Worm (Caenorhabditis elegans) whole organism, L3 larva: ENCODE data around the gene F35F10.1.

Experiments used
- R02D3.7 ChIP-seq: fragments of 150-350 bp; optimal IDR thresholded peaks from 2 replicates; lab custom pipeline; 2014; ENCODE audit warnings: missing biosample characterization, missing genetic modification characterization
- ZK546.5 ChIP-seq: sonication (generic microtip); optimal IDR thresholded peaks from 2 replicates; lab custom pipeline; 2017; ENCODE audit warnings: missing biosample characterization, missing genetic modification characterization
- aly-2 ChIP-seq: fragments of 150-350 bp; optimal IDR thresholded peaks from 2 replicates; lab custom pipeline; 2014; ENCODE audit warnings: missing biosample characterization, missing genetic modification characterization
- ama-1 ChIP-seq: fragments of 150-350 bp; optimal IDR thresholded peaks from 2 replicates; lab custom pipeline; 2018
- ceh-28 ChIP-seq: fragments of 150-350 bp; optimal IDR thresholded peaks from 2 replicates; lab custom pipeline; 2014; ENCODE audit warnings: missing biosample characterization, missing genetic modification reagents, missing genetic modification characterization
- ceh-82 ChIP-seq: fragments of 150-350 bp; optimal IDR thresholded peaks from 2 replicates; lab custom pipeline; 2014; ENCODE audit warnings: missing biosample characterization, missing genetic modification characterization
- ceh-9 ChIP-seq: sonication (generic microtip); optimal IDR thresholded peaks from 2 replicates; lab custom pipeline; 2018; ENCODE audit warnings: missing biosample characterization, missing genetic modification characterization
- daf-12 ChIP-seq: fragments of 150-350 bp; optimal IDR thresholded peaks from 2 replicates; lab custom pipeline; 2014; ENCODE audit warnings: missing biosample characterization, missing genetic modification reagents, missing genetic modification characterization
- egl-27 ChIP-seq: sonication (generic microtip); optimal IDR thresholded peaks from 4 replicates; lab custom pipeline; 2017; ENCODE audit warnings: missing biosample characterization, missing genetic modification reagents, missing genetic modification characterization
- egl-5 ChIP-seq: fragments of 150-350 bp; optimal IDR thresholded peaks from 2 replicates; lab custom pipeline; 2017; ENCODE audit warnings: missing biosample characterization, missing genetic modification reagents, missing genetic modification characterization, inconsistent platforms
- elt-1 ChIP-seq: fragments of 150-350 bp; optimal IDR thresholded peaks from 2 replicates; lab custom pipeline; 2014; ENCODE audit warnings: missing biosample characterization, missing genetic modification characterization
- elt-2 ChIP-seq: sonication (generic microtip); optimal IDR thresholded peaks from 2 replicates; lab custom pipeline; 2016; ENCODE audit warnings: missing genetic modification reagents, mild to moderate bottlenecking, missing genetic modification characterization, missing compliant biosample characterization
- elt-3 ChIP-seq, 3 experiments: fragments of 150-350 bp in 1 of 3; sonication (generic microtip) in 2 of 3; optimal IDR thresholded peaks; 2 replicates in 2 of 3; 4 replicates in 1 of 3; lab custom pipeline; 2014 to 2017; ENCODE audit warnings: missing biosample characterization in 3 of 3, missing genetic modification characterization in 3 of 3
- eor-1 ChIP-seq, 2 experiments: fragments of 150-350 bp; optimal IDR thresholded peaks; 2 replicates each; lab custom pipeline; 2014 to 2018; ENCODE audit warnings: missing biosample characterization in 2 of 2, missing genetic modification characterization in 2 of 2
- fkh-10 ChIP-seq: sonication (generic microtip); optimal IDR thresholded peaks from 2 replicates; lab custom pipeline; 2017; ENCODE audit warnings: missing biosample characterization, missing genetic modification reagents, missing genetic modification characterization
- fkh-2 ChIP-seq: fragments of 150-350 bp; optimal IDR thresholded peaks from 2 replicates; lab custom pipeline; 2014; ENCODE audit warnings: missing biosample characterization, missing genetic modification reagents, missing genetic modification characterization
- fos-1 ChIP-seq: fragments of 150-350 bp; optimal IDR thresholded peaks from 2 replicates; lab custom pipeline; 2014; ENCODE audit warnings: missing biosample characterization, missing genetic modification characterization
- hmg-11 ChIP-seq: sonication (generic microtip); optimal IDR thresholded peaks from 2 replicates; lab custom pipeline; 2016; ENCODE audit warnings: missing genetic modification characterization, missing compliant biosample characterization
- jun-1 ChIP-seq: fragments of 150-350 bp; optimal IDR thresholded peaks from 2 replicates; lab custom pipeline; 2014; ENCODE audit warnings: missing biosample characterization, missing genetic modification reagents, missing genetic modification characterization
- lin-15B ChIP-seq: fragments of 150-350 bp; optimal IDR thresholded peaks from 2 replicates; lab custom pipeline; 2014; ENCODE audit warnings: missing biosample characterization, missing genetic modification characterization
- lin-39 ChIP-seq: fragments of 150-350 bp; optimal IDR thresholded peaks from 2 replicates; lab custom pipeline; 2018; ENCODE audit warnings: missing biosample characterization, missing genetic modification reagents, missing genetic modification characterization
- lsy-12 ChIP-seq: sonication (generic microtip); optimal IDR thresholded peaks from 2 replicates; lab custom pipeline; 2016; ENCODE audit warnings: mild to moderate bottlenecking, missing genetic modification characterization, missing compliant biosample characterization
- mdl-1 ChIP-seq: fragments of 150-350 bp; optimal IDR thresholded peaks from 2 replicates; lab custom pipeline; 2014; ENCODE audit warnings: missing biosample characterization, missing genetic modification characterization
- mml-1 ChIP-seq: fragments of 150-350 bp; sonication (generic microtip); optimal IDR thresholded peaks from 3 replicates; lab custom pipeline; 2014; ENCODE audit warnings: missing biosample characterization, missing genetic modification characterization
- nfya-1 ChIP-seq: sonication (generic microtip); optimal IDR thresholded peaks from 2 replicates; lab custom pipeline; 2017; ENCODE audit warnings: missing genetic modification characterization, mild to moderate bottlenecking, missing compliant biosample characterization, antibody characterized with exemption, moderate library complexity; ENCODE audit not compliant: insufficient read depth
- nhr-11 ChIP-seq: fragments of 150-350 bp; optimal IDR thresholded peaks from 2 replicates; lab custom pipeline; 2014; ENCODE audit warnings: missing biosample characterization, missing genetic modification characterization
- nhr-23 ChIP-seq: fragments of 150-350 bp; optimal IDR thresholded peaks from 2 replicates; lab custom pipeline; 2014; ENCODE audit warnings: missing biosample characterization, missing genetic modification reagents, missing genetic modification characterization
- nhr-25 ChIP-seq: sonication (generic microtip); optimal IDR thresholded peaks from 2 replicates; lab custom pipeline; 2017; ENCODE audit warnings: missing biosample characterization, missing genetic modification characterization
- nhr-43 ChIP-seq: sonication (generic microtip); optimal IDR thresholded peaks from 2 replicates; lab custom pipeline; 2016; ENCODE audit warnings: mild to moderate bottlenecking, missing genetic modification characterization, missing compliant biosample characterization; ENCODE audit not compliant: poor library complexity, severe bottlenecking
- nhr-76 ChIP-seq: fragments of 150-350 bp; sonication (generic microtip); optimal IDR thresholded peaks from 5 replicates; lab custom pipeline; 2014; ENCODE audit warnings: missing biosample characterization, missing genetic modification characterization
- nhr-77 ChIP-seq: fragments of 150-350 bp; optimal IDR thresholded peaks from 2 replicates; lab custom pipeline; 2014; ENCODE audit warnings: missing biosample characterization, missing genetic modification characterization
- pha-4 ChIP-seq: fragments of 150-350 bp; optimal IDR thresholded peaks from 2 replicates; lab custom pipeline; 2014; ENCODE audit warnings: missing biosample characterization, missing genetic modification reagents, missing genetic modification characterization
- pqm-1 ChIP-seq: fragments of 150-350 bp; optimal IDR thresholded peaks from 2 replicates; lab custom pipeline; 2017; ENCODE audit warnings: missing biosample characterization, missing genetic modification characterization, inconsistent platforms
- sea-2 ChIP-seq: fragments of 150-350 bp; sonication (generic microtip); optimal IDR thresholded peaks from 4 replicates; lab custom pipeline; 2014; ENCODE audit warnings: missing biosample characterization, missing genetic modification reagents, missing genetic modification characterization
- skn-1 ChIP-seq: fragments of 150-350 bp; optimal IDR thresholded peaks from 2 replicates; lab custom pipeline; 2014; ENCODE audit warnings: missing biosample characterization, missing genetic modification characterization
- snpc-4 ChIP-seq: fragments of 150-350 bp; optimal IDR thresholded peaks from 2 replicates; lab custom pipeline; 2014; ENCODE audit warnings: missing biosample characterization, missing genetic modification characterization
- tbx-2 ChIP-seq: sonication (generic microtip); optimal IDR thresholded peaks from 2 replicates; lab custom pipeline; 2016; ENCODE audit warnings: mild to moderate bottlenecking, missing genetic modification characterization, missing compliant biosample characterization
- unc-39 ChIP-seq: sonication (generic microtip); optimal IDR thresholded peaks from 4 replicates; lab custom pipeline; 2017; ENCODE audit warnings: missing biosample characterization, missing genetic modification characterization
- unc-62 ChIP-seq: fragments of 150-350 bp; sonication (generic microtip); optimal IDR thresholded peaks from 4 replicates; lab custom pipeline; 2014; ENCODE audit warnings: missing biosample characterization, missing genetic modification reagents, missing genetic modification characterization
- zag-1 ChIP-seq: fragments of 150-350 bp; optimal IDR thresholded peaks from 2 replicates; lab custom pipeline; 2014; ENCODE audit warnings: missing biosample characterization, missing genetic modification characterization
- ztf-11 ChIP-seq: fragments of 150-350 bp; optimal IDR thresholded peaks from 2 replicates; lab custom pipeline; 2014; ENCODE audit warnings: missing biosample characterization, missing genetic modification characterization
- ztf-4 ChIP-seq: fragments of 150-350 bp; optimal IDR thresholded peaks from 2 replicates; lab custom pipeline; 2014; ENCODE audit warnings: missing biosample characterization, missing genetic modification characterization

F35F10.1 gene

ce11 chrV:3301898-3302297 lies 14.2 kb upstream of the F35F10.1 start, which contains the start of gene srbc-1:
Gene srbc-1, minus strand, starts transcription at chrV:3301998.
- TF ChIP-seq hmg-11 (tag; lab: Kevin White, UChicago) (no peak), ceh-82 (no peak), nhr-43 (tag; lab: Kevin White, UChicago) (no peak), egl-5 (tag; lab: Kevin White, UChicago) (no peak), eor-1 (tag; optimal IDR thresholded peaks at IDR 0.05; lab: Kevin White, UChicago) (no peak), tbx-2 (tag; lab: Kevin White, UChicago) (no peak), ceh-9 (tag; lab: Kevin White, UChicago) (no peak), nhr-23 (tag; lab: Kevin White, UChicago) (no peak), egl-27 (tag; lab: Kevin White, UChicago) (no peak), mml-1 (no peak)

ce11 chrV:3308169-3308568 lies 7.9 kb upstream of the F35F10.1 start, which contains the start of gene srbc-3:
Gene srbc-3, plus strand, starts transcription at chrV:3308469.
- TF ChIP-seq nfya-1 (tag; lab: Kevin White, UChicago) (no peak), unc-39 (tag; lab: Kevin White, UChicago) (no peak), ztf-4 (tag; lab: Kevin White, UChicago) (no peak), snpc-4 (no peak), elt-3 (tag; optimal IDR thresholded peaks at IDR 0.05; lab: Kevin White, UChicago) (no peak), mml-1 (no peak), nhr-77 (tag; lab: Kevin White, UChicago) (no peak), aly-2 (tag; lab: Kevin White, UChicago) (no peak), elt-1 (tag; lab: Kevin White, UChicago) (no peak)

- TF ChIP-seq R02D3.7 (no peak), elt-2 (peak; percentile 38), ceh-9 (tag; lab: Kevin White, UChicago) (no peak), sea-2 (GFP tag; lab: Kevin White, UChicago) (no peak), snpc-4 (peak; percentile 14), hmg-11 (tag; lab: Kevin White, UChicago) (peak; percentile 50), ama-1 (no peak), nhr-76 (tag; lab: Kevin White, UChicago) (no peak), nfya-1 (tag; lab: Kevin White, UChicago) (peak; percentile 27)
Measured at ce11 chrV:3312067-3312666, 3.9 kb upstream of the F35F10.1 start, which contains the start of gene arrd-18. Gene arrd-18, minus strand, starts transcription at chrV:3312117.

DNA sequence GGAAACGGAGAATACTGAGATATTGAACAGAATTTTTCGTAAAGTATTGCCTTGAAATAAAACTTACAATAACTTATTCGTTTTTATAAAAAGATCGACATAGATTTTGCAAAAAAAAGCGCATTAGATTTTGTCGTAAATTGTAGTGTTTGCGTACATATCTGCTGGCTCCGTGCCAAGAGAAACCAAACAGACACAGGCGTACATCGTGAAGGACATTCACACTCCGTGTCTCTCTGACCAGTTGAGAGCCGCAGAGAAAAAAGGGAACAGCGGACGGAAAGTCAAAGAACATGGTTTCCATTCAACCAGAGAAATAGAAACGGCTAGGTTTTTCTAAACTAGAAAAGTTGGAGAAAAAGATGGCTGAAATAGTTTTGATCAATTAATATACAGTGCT lies 799 bp upstream of the F35F10.1 start, which contains the start of gene arrd-19:
arrd-19 (minus strand) TSS at position 209 of the 400 bp plus-strand sequence.
- TF ChIP-seq skn-1 (no peak), nhr-11 (no peak), nhr-23 (tag; lab: Kevin White, UChicago) (peak; percentile 85), ceh-82 (no peak), elt-1 (tag; lab: Kevin White, UChicago) (no peak), snpc-4 (peak; percentile 45), zag-1 (tag; lab: Kevin White, UChicago) (no peak), elt-3 (tag; optimal IDR thresholded peaks at IDR 0.05; lab: Kevin White, UChicago) (peak in 1 of 3 experiments; percentile 39), unc-62 (GFP tag; lab: Kevin White, UChicago) (no peak), ztf-4 (tag; lab: Kevin White, UChicago) (no peak), fkh-2 (tag; lab: Kevin White, UChicago) (no peak), nhr-25 (peak; percentile 92), pha-4 (tag; lab: Kevin White, UChicago) (peak; percentile 89), daf-12 (tag; lab: Kevin White, UChicago) (no peak), nhr-76 (tag; lab: Kevin White, UChicago) (no peak), jun-1 (tag; lab: Kevin White, UChicago) (peak; percentile 13), ztf-11 (tag; lab: Kevin White, UChicago) (no peak), aly-2 (tag; lab: Kevin White, UChicago) (no peak), nhr-77 (tag; lab: Kevin White, UChicago) (no peak), pqm-1 (tag; lab: Kevin White, UChicago) (peak; percentile 11), sea-2 (GFP tag; lab: Kevin White, UChicago) (no peak), fos-1 (tag; lab: Kevin White, UChicago) (no peak), unc-39 (tag; lab: Kevin White, UChicago) (no peak), ama-1 (no peak), mdl-1 (tag; lab: Kevin White, UChicago) (no peak), ceh-28 (tag; lab: Kevin White, UChicago) (peak; percentile 52), R02D3.7 (no peak), fkh-10 (GFP tag; lab: Kevin White, UChicago) (no peak), tbx-2 (tag; lab: Kevin White, UChicago) (peak; percentile 38), ZK546.5 (tag; lab: Kevin White, UChicago) (no peak), eor-1 (tag; optimal IDR thresholded peaks at IDR 0.05; lab: Kevin White, UChicago) (no peak), egl-27 (tag; lab: Kevin White, UChicago) (no peak), lin-15B (tag; lab: Kevin White, UChicago) (peak; percentile 70), mml-1 (no peak), ceh-9 (tag; lab: Kevin White, UChicago) (no peak), lsy-12 (tag; lab: Kevin White, UChicago) (no peak), egl-5 (tag; lab: Kevin White, UChicago) (peak; percentile 75), nfya-1 (tag; lab: Kevin White, UChicago) (peak; percentile 83), lin-39 (tag; lab: Kevin White, UChicago) (peak; percentile 60), nhr-43 (tag; lab: Kevin White, UChicago) (peak; percentile 72)
